Fruit fly (Drosophila melanogaster) S2 (cell line): ENCODE data around the gene ph-d.

ENCODE experiments used
- CG8478 ChIP-seq: fragments of >200 bp; optimal IDR thresholded peaks from 2 replicates; lab custom pipeline; 2018
- CTCF ChIP-seq, 2 experiments: fragments of >200 bp; optimal IDR thresholded peaks; 2 replicates each; lab custom pipeline; 2018

DNA sequence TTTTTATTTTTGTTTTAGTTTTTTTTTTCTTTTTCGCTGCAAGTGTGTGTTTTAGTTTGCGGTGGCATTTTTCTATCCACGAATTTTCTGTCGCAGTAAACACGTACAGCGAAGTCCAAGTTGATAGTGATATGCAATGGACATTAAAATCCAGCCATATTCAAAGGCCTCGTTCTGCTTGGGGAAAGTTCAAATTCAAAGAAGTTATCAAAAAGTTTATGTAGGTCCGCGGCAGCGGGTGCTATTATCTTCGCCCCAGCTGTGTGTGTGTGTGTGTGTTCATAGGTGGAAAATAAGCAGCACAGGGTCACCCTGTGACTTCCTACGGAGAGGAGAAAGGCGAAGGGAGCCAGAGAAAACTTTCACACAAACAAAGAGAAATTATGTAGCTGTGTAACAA lies 35.6 kb downstream of the ph-d start:
- TF ChIP-seq CG8478 (no peak), CTCF (optimal IDR thresholded peaks at IDR 0.05; lab: Kevin White, UChicago) (no peak)
